Worm (Caenorhabditis elegans) whole organism, early embryonic: Measurements from ENCODE around the gene C28C12.11.

Experiments used
- F13C5.2 ChIP-seq: sonication (generic microtip); optimal IDR thresholded peaks from 2 replicates; lab custom pipeline; 2017; ENCODE audit warnings: mild to moderate bottlenecking, missing genetic modification characterization, inconsistent platforms, missing compliant biosample characterization
- aly-1 ChIP-seq: sonication (generic microtip); optimal IDR thresholded peaks from 2 replicates; lab custom pipeline; 2016; ENCODE audit warnings: missing genetic modification characterization, missing compliant biosample characterization
- ama-1 ChIP-seq: fragments of 150-350 bp; optimal IDR thresholded peaks from 2 replicates; lab custom pipeline; 2014
- hmbx-1 ChIP-seq: sonication (generic microtip); optimal IDR thresholded peaks from 2 replicates; lab custom pipeline; 2016; ENCODE audit warnings: mild to moderate bottlenecking, missing genetic modification characterization, missing compliant biosample characterization
- hnd-1 ChIP-seq: sonication (generic microtip); optimal IDR thresholded peaks from 2 replicates; lab custom pipeline; 2016; ENCODE audit warnings: missing genetic modification characterization, missing compliant biosample characterization
- tbx-11 ChIP-seq: fragments of 200-800 bp; sonication (Bioruptor generic); IDR thresholded peaks from 2 replicates; pipeline ENCODE4 v1.3.6; 2022; ENCODE audit warnings: missing genetic modification characterization, missing compliant biosample characterization

DNA sequence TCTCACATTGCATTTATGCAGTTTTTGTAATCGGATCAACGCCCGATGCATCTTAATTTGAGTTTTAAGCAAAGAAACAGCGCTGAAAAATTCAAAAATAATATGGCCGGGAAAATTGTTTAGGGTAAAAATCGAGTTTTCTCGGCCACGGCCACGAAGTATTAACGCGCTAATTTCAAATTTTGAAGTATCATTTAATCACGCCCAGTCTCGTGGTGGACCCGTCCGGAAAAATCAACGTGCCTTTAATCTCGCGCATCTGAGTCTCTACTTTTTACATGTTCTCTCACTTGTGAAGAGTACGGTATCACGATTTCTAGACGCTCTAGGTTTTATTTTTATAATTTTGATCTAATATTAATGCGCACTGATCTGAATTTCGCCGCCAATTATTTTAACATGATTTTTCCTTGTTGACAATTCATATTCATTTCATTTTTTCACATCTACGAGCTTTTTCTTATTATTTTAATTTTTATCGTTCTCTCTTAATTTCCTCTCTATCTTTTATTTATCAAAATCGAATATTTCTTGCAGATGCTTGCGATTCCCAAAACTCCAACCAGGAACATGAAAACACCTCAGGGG lies 25.0 kb downstream of the C28C12.11 start, which contains the start of the genes acdh-13 and mesp-1:
- TF ChIP-seq F13C5.2 (tag; lab: Kevin White, UChicago) (no peak), tbx-11 (GFP tag; lab: Robert Waterston, UW) (no peak), hnd-1 (tag; lab: Kevin White, UChicago) (no peak), hmbx-1 (tag; lab: Kevin White, UChicago) (no peak), ama-1 (lab: Kevin White, UChicago) (no peak), aly-1 (tag; lab: Kevin White, UChicago) (no peak)
